Worm (Caenorhabditis elegans) whole organism, early embryonic: Measurements from ENCODE around the gene col-96.

Experiments
- B0310.2 ChIP-seq: sonication (generic microtip); optimal IDR thresholded peaks from 2 replicates; lab custom pipeline; 2016; ENCODE audit warnings: mild to moderate bottlenecking, missing genetic modification characterization, missing compliant biosample characterization
- F13C5.2 ChIP-seq: sonication (generic microtip); optimal IDR thresholded peaks from 2 replicates; lab custom pipeline; 2017; ENCODE audit warnings: mild to moderate bottlenecking, missing genetic modification characterization, inconsistent platforms, missing compliant biosample characterization
- aly-1 ChIP-seq: sonication (generic microtip); optimal IDR thresholded peaks from 2 replicates; lab custom pipeline; 2016; ENCODE audit warnings: missing genetic modification characterization, missing compliant biosample characterization
- ama-1 ChIP-seq: fragments of 150-350 bp; optimal IDR thresholded peaks from 2 replicates; lab custom pipeline; 2014
- ceh-13 ChIP-seq: fragments of 200-800 bp; sonication (Bioruptor generic); optimal IDR thresholded peaks from 2 replicates; lab custom pipeline; 2018; ENCODE audit warnings: mild to moderate bottlenecking, missing genetic modification characterization, missing compliant biosample characterization
- ets-7 ChIP-seq: sonication (generic microtip); optimal IDR thresholded peaks from 2 replicates; lab custom pipeline; 2016; ENCODE audit warnings: missing genotype, missing genetic modification characterization, missing compliant biosample characterization
- hmbx-1 ChIP-seq: sonication (generic microtip); optimal IDR thresholded peaks from 2 replicates; lab custom pipeline; 2016; ENCODE audit warnings: mild to moderate bottlenecking, missing genetic modification characterization, missing compliant biosample characterization
- tbx-11 ChIP-seq: fragments of 200-800 bp; sonication (Bioruptor generic); IDR thresholded peaks from 2 replicates; pipeline ENCODE4 v1.3.6; 2022; ENCODE audit warnings: missing genetic modification characterization, missing compliant biosample characterization
- tra-4 ChIP-seq: sonication (generic microtip); optimal IDR thresholded peaks from 2 replicates; lab custom pipeline; 2017; ENCODE audit warnings: missing genetic modification characterization, missing compliant biosample characterization

ce11 chrIII:11737527-11737926 lies 31.0 kb upstream of the col-96 start, which contains the start of gene sup-1:
- TF ChIP-seq aly-1 = no peak
- TF ChIP-seq ets-7 = no peak
- TF ChIP-seq tbx-11 (GFP tag; lab: Robert Waterston, UW) = no peak
- TF ChIP-seq ama-1 (lab: Kevin White, UChicago) = no peak
- TF ChIP-seq ceh-13 (GFP tag; lab: Kevin White, UChicago) = no peak
- TF ChIP-seq hmbx-1 (tag; lab: Kevin White, UChicago) = no peak
- no peak for TF ChIP-seq F13C5.2 (tag; lab: Kevin White, UChicago)
- TF ChIP-seq tra-4 (tag; lab: Kevin White, UChicago) = no peak
- no peak for TF ChIP-seq B0310.2
